Worm (Caenorhabditis elegans) whole organism, L4 larva: ENCODE data around the gene fox-1.
A peak's percentile ranks its signal among the peaks of the same experiment; 100 is the strongest.

Source experiments
- D1046.2 ChIP-seq: fragments of 200-800 bp; sonication (Bioruptor generic); IDR thresholded peaks from 2 replicates; pipeline ENCODE4 v1.3.6; 2022; ENCODE audit warnings: missing genetic modification characterization, missing compliant biosample characterization
- F37D6.2 ChIP-seq: sonication (generic microtip); optimal IDR thresholded peaks from 2 replicates; lab custom pipeline; 2016; ENCODE audit warnings: mild to moderate bottlenecking, missing genetic modification characterization, missing compliant biosample characterization
- F49E8.2 ChIP-seq: sonication (generic microtip); optimal IDR thresholded peaks from 2 replicates; lab custom pipeline; 2016; ENCODE audit warnings: missing compliant biosample characterization, mild to moderate bottlenecking, missing genetic modification characterization, borderline replicate concordance
- Y5F2A.4 ChIP-seq: fragments of 200-800 bp; sonication (Bioruptor generic); optimal IDR thresholded peaks from 2 replicates; lab custom pipeline; 2018; ENCODE audit warnings: mild to moderate bottlenecking, missing genetic modification characterization, missing compliant biosample characterization
- ZK546.5 ChIP-seq, 2 experiments: sonication (generic microtip); optimal IDR thresholded peaks; 2 replicates each; lab custom pipeline; 2017; ENCODE audit warnings: missing biosample characterization in 2 of 2, missing genetic modification characterization in 2 of 2
- aha-1 ChIP-seq: fragments of 150-350 bp; peaks from one replicate; lab custom pipeline; 2014; ENCODE audit warnings: missing biosample characterization, missing genetic modification characterization
- arid-1 ChIP-seq: fragments of 200-800 bp; sonication (Bioruptor generic); conservative IDR thresholded peaks from 2 replicates; pipeline ENCODE4 v1.3.6; 2022; ENCODE audit warnings: missing genetic modification reagents, missing genetic modification characterization, missing compliant biosample characterization
- attf-4 ChIP-seq: sonication (generic microtip); optimal IDR thresholded peaks from 3 replicates; lab custom pipeline; 2017; ENCODE audit warnings: missing biosample characterization, missing genetic modification characterization
- ceh-44 ChIP-seq: fragments of 200-800 bp; sonication (Bioruptor generic); IDR thresholded peaks from 2 replicates; pipeline ENCODE4 v1.3.6; 2022; ENCODE audit warnings: missing genetic modification reagents, missing genetic modification characterization, missing compliant biosample characterization
- ctbp-1 ChIP-seq: fragments of 200-800 bp; sonication (Bioruptor generic); IDR thresholded peaks from 2 replicates; pipeline ENCODE4 v1.3.6; 2022; ENCODE audit warnings: missing genetic modification reagents, missing genetic modification characterization, missing compliant biosample characterization
- daf-12 ChIP-seq: fragments of 150-350 bp; optimal IDR thresholded peaks from 2 replicates; lab custom pipeline; 2014; ENCODE audit warnings: missing biosample characterization, missing genetic modification reagents, missing genetic modification characterization
- daf-19 ChIP-seq: fragments of 200-800 bp; sonication (Bioruptor generic); conservative IDR thresholded peaks from 2 replicates; pipeline ENCODE4 v1.3.6; 2022; ENCODE audit warnings: missing genetic modification characterization, missing compliant biosample characterization
- dmd-6 ChIP-seq: fragments of 200-800 bp; sonication (Bioruptor generic); IDR thresholded peaks from 2 replicates; pipeline ENCODE4 v1.3.6; 2022; ENCODE audit warnings: missing genetic modification reagents, missing genetic modification characterization, missing compliant biosample characterization
- dve-1 ChIP-seq: sonication (generic microtip); optimal IDR thresholded peaks from 2 replicates; lab custom pipeline; 2017; ENCODE audit warnings: antibody characterized with exemption, mild to moderate bottlenecking, missing genetic modification characterization, missing compliant biosample characterization; ENCODE audit not compliant: insufficient read depth
- egl-43 ChIP-seq: fragments of 200-800 bp; sonication (Bioruptor generic); IDR thresholded peaks from 2 replicates; pipeline ENCODE4 v1.3.6; 2022; ENCODE audit warnings: missing genetic modification reagents, missing genetic modification characterization, missing compliant biosample characterization
- hlh-11 ChIP-seq: fragments of 200-800 bp; sonication (Bioruptor generic); optimal IDR thresholded peaks from 2 replicates; lab custom pipeline; 2018; ENCODE audit warnings: mild to moderate bottlenecking, missing genetic modification characterization, missing compliant biosample characterization
- hlh-30 ChIP-seq: sonication (generic microtip); optimal IDR thresholded peaks from 2 replicates; lab custom pipeline; 2017; ENCODE audit warnings: antibody characterized with exemption, mild to moderate bottlenecking, missing genetic modification characterization, missing compliant biosample characterization; ENCODE audit not compliant: insufficient read depth
- hmg-1.1 ChIP-seq: fragments of 200-800 bp; sonication (Bioruptor generic); IDR thresholded peaks from 2 replicates; pipeline ENCODE4 v1.3.6; 2022; ENCODE audit warnings: missing genetic modification reagents, missing genetic modification characterization, missing compliant biosample characterization
- jun-1 ChIP-seq: fragments of 150-350 bp; optimal IDR thresholded peaks from 2 replicates; lab custom pipeline; 2014; ENCODE audit warnings: missing biosample characterization, missing genetic modification reagents, missing genetic modification characterization
- lsy-2 ChIP-seq, 2 experiments: fragments of 150-350 bp in 1 of 2; sonication (generic microtip) in 1 of 2; optimal IDR thresholded peaks; 2 replicates each; lab custom pipeline; 2014 to 2017; ENCODE audit warnings: missing biosample characterization in 2 of 2, missing genetic modification characterization in 2 of 2
- madf-5 ChIP-seq, 2 experiments: fragments of 200-800 bp; sonication (Bioruptor generic); IDR thresholded peaks; 2 replicates each; pipeline ENCODE4 v1.3.6; 2022; ENCODE audit warnings: missing compliant biosample characterization in 2 of 2, missing genetic modification characterization in 2 of 2
- mxl-3 ChIP-seq: fragments of 200-800 bp; sonication (Bioruptor generic); optimal IDR thresholded peaks from 2 replicates; lab custom pipeline; 2018; ENCODE audit warnings: mild to moderate bottlenecking, missing genetic modification characterization, missing compliant biosample characterization
- nhr-10 ChIP-seq: fragments of 150-350 bp; optimal IDR thresholded peaks from 2 replicates; lab custom pipeline; 2014; ENCODE audit warnings: missing biosample characterization, missing genetic modification characterization
- nhr-102 ChIP-seq: sonication (generic microtip); optimal IDR thresholded peaks from 2 replicates; lab custom pipeline; 2016; ENCODE audit warnings: mild to moderate bottlenecking, missing genetic modification characterization, moderate library complexity, missing compliant biosample characterization
- nhr-11 ChIP-seq: fragments of 150-350 bp; optimal IDR thresholded peaks from 2 replicates; lab custom pipeline; 2014; ENCODE audit warnings: missing biosample characterization, missing genetic modification characterization
- nhr-25 ChIP-seq: sonication (generic microtip); optimal IDR thresholded peaks from 2 replicates; lab custom pipeline; 2017; ENCODE audit warnings: missing genetic modification characterization, mild to moderate bottlenecking, missing compliant biosample characterization, antibody characterized with exemption, moderate library complexity, borderline replicate concordance; ENCODE audit not compliant: insufficient read depth
- nhr-41 ChIP-seq: fragments of 200-800 bp; sonication (Bioruptor generic); IDR thresholded peaks from 2 replicates; pipeline ENCODE4 v1.3.6; 2022; ENCODE audit warnings: missing genetic modification reagents, missing genetic modification characterization, missing compliant biosample characterization
- nhr-48 ChIP-seq: sonication (generic microtip); optimal IDR thresholded peaks from 2 replicates; lab custom pipeline; 2016; ENCODE audit warnings: mild to moderate bottlenecking, missing genetic modification characterization, missing compliant biosample characterization
- nhr-6 ChIP-seq: fragments of 150-350 bp; optimal IDR thresholded peaks from 2 replicates; lab custom pipeline; 2014; ENCODE audit warnings: missing biosample characterization, missing genetic modification characterization
- nhr-77 ChIP-seq: fragments of 150-350 bp; optimal IDR thresholded peaks from 2 replicates; lab custom pipeline; 2014; ENCODE audit warnings: missing biosample characterization, missing genetic modification characterization
- pha-4 ChIP-seq, 2 experiments: fragments of 150-350 bp in 1 of 2; fragments of 200-800 bp in 1 of 2; sonication (Bioruptor generic) in 1 of 2; IDR thresholded peaks in 1 of 2; optimal IDR thresholded peaks in 1 of 2; 2 replicates each; pipeline versions ENCODE4 v1.3.6 to Lab custom; 2014 to 2022; ENCODE audit warnings: missing genetic modification characterization in 2 of 2, missing genetic modification reagents in 2 of 2, missing biosample characterization in 1 of 2, missing compliant biosample characterization in 1 of 2
- pqm-1 ChIP-seq: sonication (generic microtip); optimal IDR thresholded peaks from 2 replicates; lab custom pipeline; 2017; ENCODE audit warnings: missing biosample characterization, missing genetic modification characterization
- rbr-2 ChIP-seq: sonication (generic microtip); optimal IDR thresholded peaks from 2 replicates; lab custom pipeline; 2016; ENCODE audit warnings: missing genotype, missing genetic modification characterization, missing compliant biosample characterization
- saeg-2 ChIP-seq: fragments of 200-800 bp; sonication (Bioruptor generic); IDR thresholded peaks from 2 replicates; pipeline ENCODE4 v1.3.6; 2022; ENCODE audit warnings: missing genetic modification reagents, missing genetic modification characterization, missing compliant biosample characterization
- sdz-12 ChIP-seq: fragments of 200-800 bp; sonication (Bioruptor generic); optimal IDR thresholded peaks from 2 replicates; lab custom pipeline; 2018; ENCODE audit warnings: mild to moderate bottlenecking, missing genetic modification characterization, missing compliant biosample characterization
- skn-1 ChIP-seq: fragments of 150-350 bp; optimal IDR thresholded peaks from 2 replicates; lab custom pipeline; 2014; ENCODE audit warnings: missing biosample characterization, missing genetic modification characterization
- tra-1 ChIP-seq: fragments of 200-800 bp; sonication (Bioruptor generic); IDR thresholded peaks from 2 replicates; pipeline ENCODE4 v1.3.6; 2022; ENCODE audit warnings: missing genetic modification reagents, missing genetic modification characterization, missing compliant biosample characterization
- unc-62 ChIP-seq, 3 experiments: fragments of 150-350 bp in 1 of 3; sonication (generic microtip); optimal IDR thresholded peaks in 2 of 3; peaks in 1 of 3; 1 replicate in 1 of 3; 2 replicates in 2 of 3; lab custom pipeline; 2014 to 2017; ENCODE audit warnings: missing biosample characterization in 3 of 3, missing genetic modification characterization in 3 of 3, missing genetic modification reagents in 3 of 3, missing genotype in 1 of 3
- vab-7 ChIP-seq: fragments of 200-800 bp; sonication (Bioruptor generic); IDR thresholded peaks from 2 replicates; pipeline ENCODE4 v1.3.6; 2022; ENCODE audit warnings: missing genetic modification reagents, missing genetic modification characterization, missing compliant biosample characterization
- zfp-2 ChIP-seq: sonication (generic microtip); optimal IDR thresholded peaks from 2 replicates; lab custom pipeline; 2016; ENCODE audit warnings: mild to moderate bottlenecking, missing genetic modification characterization, missing compliant biosample characterization
- zip-2 ChIP-seq: fragments of 150-350 bp; optimal IDR thresholded peaks from 2 replicates; lab custom pipeline; 2014; ENCODE audit warnings: missing biosample characterization, missing genetic modification characterization

fox-1 gene

DNA sequence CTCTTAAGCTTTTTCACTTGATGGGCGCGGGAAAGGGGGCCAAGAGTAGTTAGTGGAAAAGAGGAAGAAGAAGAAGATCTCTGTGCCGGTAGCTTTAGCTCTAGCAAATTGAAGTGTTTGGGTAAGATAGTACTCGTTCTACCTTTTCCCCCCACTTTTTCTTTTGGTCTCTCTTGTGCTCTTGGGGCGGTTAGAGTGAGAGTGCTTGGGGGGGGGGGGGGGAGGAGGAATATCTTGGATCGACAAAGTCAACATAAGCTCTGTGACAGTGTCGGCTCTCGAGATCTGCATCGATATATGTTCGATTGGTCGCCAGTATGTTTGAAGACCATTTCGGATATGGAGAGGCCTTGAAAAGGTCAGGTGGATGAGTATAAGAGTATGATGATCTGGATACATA is at the start of gene fox-1:
Gene fox-1, minus strand, starts transcription at position 101 of the 400 bp plus-strand sequence.
- TF ChIP-seq nhr-77 (tag; lab: Kevin White, UChicago) (no peak), zip-2 (tag; lab: Kevin White, UChicago) (no peak), ceh-44 (GFP tag; lab: Robert Waterston, UW) (no peak), lsy-2 (tag; optimal IDR thresholded peaks at IDR 0.05; lab: Kevin White, UChicago) (no peak), nhr-6 (tag; lab: Kevin White, UChicago) (no peak), unc-62 (GFP tag; optimal IDR thresholded peaks at IDR 0.05 in 1 of 2; lab: Kevin White, UChicago) (no peak), unc-62 (tag; optimal IDR thresholded peaks at IDR 0.05; lab: Kevin White, UChicago) (no peak), jun-1 (no peak)

DNA sequence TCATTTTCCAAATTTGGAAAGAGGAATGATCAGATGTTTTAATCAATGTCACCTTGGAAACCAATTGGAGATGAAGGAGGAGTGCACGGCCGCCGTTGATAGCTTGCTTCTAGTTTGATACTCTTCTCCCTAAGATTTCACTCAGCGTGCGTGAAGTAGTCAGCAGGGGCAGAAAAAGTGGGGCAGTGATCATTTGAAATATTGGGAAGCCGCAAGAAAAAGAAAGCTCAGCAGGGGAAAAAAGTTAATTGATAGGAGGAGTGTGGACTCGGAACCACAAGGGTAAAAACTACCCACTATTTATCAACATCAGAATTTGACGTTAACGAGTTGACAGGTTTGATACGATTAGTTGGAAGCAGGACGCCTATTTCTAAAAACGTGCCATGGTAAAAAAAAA is 48.8 kb upstream of the fox-1 start, which contains the start of gene K02E10.7:
Gene K02E10.7, minus strand, starts transcription at position 101 of the 400 bp plus-strand sequence.
- TF ChIP-seq rbr-2 (no peak), nhr-41 (no peak), sdz-12 (GFP tag; lab: Kevin White, UChicago) (no peak), tra-1 (GFP tag; lab: Robert Waterston, UW) (no peak), saeg-2 (GFP tag; lab: Robert Waterston, UW) (no peak), zfp-2 (tag; lab: Kevin White, UChicago) (no peak), skn-1 (tag; lab: Kevin White, UChicago) (no peak), aha-1 (no peak), daf-12 (tag; lab: Kevin White, UChicago) (no peak), daf-19 (no peak), nhr-102 (tag; lab: Kevin White, UChicago) (no peak), pqm-1 (no peak), nhr-48 (tag; lab: Kevin White, UChicago) (no peak), madf-5 (GFP tag; IDR thresholded peaks at IDR 0.05; lab: Robert Waterston, UW) (no peak), jun-1 (no peak), nhr-77 (tag; lab: Kevin White, UChicago) (no peak)
- TF ChIP-seq, all 104 proteins: peak for 0

DNA sequence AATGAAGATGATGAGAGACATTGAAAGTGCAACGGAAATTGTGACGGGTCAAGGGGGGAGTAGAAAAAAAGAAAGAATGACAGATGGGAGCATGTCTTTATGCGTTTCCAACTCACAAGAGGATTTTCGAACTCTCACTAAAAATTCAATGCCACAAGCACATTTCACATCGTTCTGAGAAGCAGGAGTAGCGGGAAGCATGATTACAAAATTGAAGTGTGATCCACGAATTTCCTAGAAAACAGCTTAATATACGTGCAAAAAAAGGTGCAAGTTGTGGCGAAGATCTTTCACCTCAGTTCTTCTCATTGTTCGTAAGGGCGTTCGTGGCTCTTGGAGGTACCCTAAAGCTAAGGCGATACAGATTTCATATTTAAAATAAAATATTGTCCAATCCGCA is 47.0 kb upstream of the fox-1 start:
- TF ChIP-seq ctbp-1: 0 out of 2 replicates have a peak, but pooled peaks have one; percentile 21
- no peak for TF ChIP-seq attf-4 (tag; lab: Kevin White, UChicago)

DNA sequence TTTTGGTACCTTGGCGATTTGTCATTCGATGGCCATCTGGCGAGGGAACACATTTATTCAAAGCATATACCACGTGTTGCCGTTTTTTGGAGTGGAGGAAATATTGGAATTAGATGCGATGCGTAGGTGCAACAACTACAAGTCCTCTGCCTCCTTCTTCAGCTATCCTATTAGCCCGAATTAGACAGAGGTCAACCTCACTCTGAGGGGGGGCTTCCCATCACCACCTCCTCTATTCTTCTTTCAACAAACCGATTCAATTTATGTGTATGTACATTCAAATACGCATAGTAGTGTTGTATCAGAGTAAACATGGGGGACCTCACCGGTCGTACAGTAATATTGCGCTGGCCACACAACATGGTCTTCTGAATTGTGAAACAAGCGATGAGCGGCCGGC is 38.1 kb upstream of the fox-1 start:
- TF ChIP-seq Y5F2A.4 (no peak), pha-4 (GFP tag; IDR thresholded peaks at IDR 0.05; lab: Robert Waterston, UW) (no peak), pha-4 (tag; optimal IDR thresholded peaks at IDR 0.05; lab: Kevin White, UChicago) (peak; percentile 45), egl-43 (GFP tag; lab: Robert Waterston, UW) (0 out of 2 replicates have a peak, but pooled peaks have one; percentile 41), sdz-12 (GFP tag; lab: Kevin White, UChicago) (no peak), aha-1 (peak; percentile 86), nhr-77 (tag; lab: Kevin White, UChicago) (no peak)
- TF ChIP-seq, all 104 proteins: peak for 3

DNA sequence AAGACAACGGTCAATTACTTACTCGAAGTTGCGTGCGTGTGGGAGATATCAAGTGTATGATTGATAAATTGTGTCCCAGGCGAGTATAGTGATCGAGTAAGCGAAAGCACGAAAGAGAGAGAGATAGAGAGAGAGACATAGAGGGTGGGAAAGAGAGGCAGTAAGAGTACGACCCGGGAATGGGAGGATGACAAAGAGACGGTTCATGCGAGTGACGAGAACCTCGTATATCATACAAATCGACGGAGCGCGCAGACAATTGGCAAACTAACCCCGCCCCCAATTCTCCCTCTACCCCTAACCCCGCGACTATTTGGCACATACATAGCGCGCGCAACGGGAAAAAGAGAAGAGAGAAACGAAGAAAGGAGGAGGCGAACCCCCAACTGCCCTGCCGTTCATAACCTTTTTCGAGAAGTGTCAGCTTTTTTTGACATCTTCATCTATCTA is 36.2 kb upstream of the fox-1 start, which contains the start of gene rabr-1:
Gene rabr-1, plus strand, starts transcription at position 316 of the 450 bp plus-strand sequence.
- TF ChIP-seq D1046.2 (GFP tag; lab: Robert Waterston, UW): no peak
- no peak for TF ChIP-seq F37D6.2 (tag; lab: Kevin White, UChicago)
- peak; percentile 36 for TF ChIP-seq nhr-25 (tag; lab: Kevin White, UChicago)
- TF ChIP-seq nhr-41: 0 out of 2 replicates have a peak, but pooled peaks have one; percentile 48
- TF ChIP-seq mxl-3: peak; percentile 59
- peak; percentile 54; the same call in 1 of the 2 replicates for TF ChIP-seq hmg-1.1 (GFP tag; lab: Robert Waterston, UW)
- no peak for TF ChIP-seq vab-7 (GFP tag; lab: Robert Waterston, UW)
- TF ChIP-seq nhr-10: peak; percentile 38
- TF ChIP-seq ctbp-1: peak; percentile 64; the same call in 1 of the 2 replicates
- peak; percentile 42 for TF ChIP-seq dve-1 (tag; lab: Kevin White, UChicago)
- no peak for TF ChIP-seq sdz-12 (GFP tag; lab: Kevin White, UChicago)
- TF ChIP-seq F49E8.2 (tag; lab: Kevin White, UChicago): no peak
- no peak for TF ChIP-seq ZK546.5 (tag; optimal IDR thresholded peaks at IDR 0.05; lab: Kevin White, UChicago)
- TF ChIP-seq nhr-77 (tag; lab: Kevin White, UChicago): no peak
- TF ChIP-seq arid-1 (GFP tag; lab: Robert Waterston, UW): no peak
- TF ChIP-seq hlh-30 (tag; lab: Kevin White, UChicago): peak; percentile 41
- TF ChIP-seq dmd-6 (GFP tag; lab: Robert Waterston, UW): peak; percentile 38; the same call in 1 of the 2 replicates
- TF ChIP-seq nhr-11 (tag; lab: Kevin White, UChicago): peak; percentile 30
- TF ChIP-seq unc-62 (GFP tag; optimal IDR thresholded peaks at IDR 0.05 in 1 of 2; lab: Kevin White, UChicago): peak in 1 of 2 experiments; percentile 98
- no peak for TF ChIP-seq unc-62 (tag; optimal IDR thresholded peaks at IDR 0.05; lab: Kevin White, UChicago)
- peak; percentile 64 for TF ChIP-seq hlh-11 (tag; lab: Kevin White, UChicago)
